Worm (Caenorhabditis elegans) whole organism, L4 larva: ENCODE measurements around the gene meg-4.
"Not testable (repeated sequence)": the region's sequence is repeated elsewhere in the genome, so short reads cannot be mapped to it uniquely, and the experiment has no call there.

ENCODE experiments used
- F37D6.2 ChIP-seq: sonication (generic microtip); optimal IDR thresholded peaks from 2 replicates; lab custom pipeline; 2016; ENCODE audit warnings: mild to moderate bottlenecking, missing genetic modification characterization, missing compliant biosample characterization
- F44E2.7 ChIP-seq: fragments of 200-800 bp; sonication (Bioruptor generic); IDR thresholded peaks from 2 replicates; pipeline ENCODE4 v2.1.2; 2022; ENCODE audit warnings: missing genetic modification characterization, missing compliant biosample characterization
- F49E8.2 ChIP-seq: sonication (generic microtip); optimal IDR thresholded peaks from 2 replicates; lab custom pipeline; 2016; ENCODE audit warnings: missing compliant biosample characterization, mild to moderate bottlenecking, missing genetic modification characterization, borderline replicate concordance
- T20F7.1 ChIP-seq: fragments of 200-800 bp; sonication (Bioruptor generic); optimal IDR thresholded peaks from 2 replicates; lab custom pipeline; 2018; ENCODE audit warnings: mild to moderate bottlenecking, missing genetic modification characterization, missing compliant biosample characterization
- Y48G9A.11 ChIP-seq: fragments of 200-800 bp; sonication (Bioruptor generic); IDR thresholded peaks from 2 replicates; pipeline ENCODE4 v1.3.6; 2022; ENCODE audit warnings: missing genetic modification reagents, missing genetic modification characterization, missing compliant biosample characterization
- Y75B8A.6 ChIP-seq: fragments of 200-800 bp; sonication (Bioruptor generic); IDR thresholded peaks from 2 replicates; pipeline ENCODE4 v1.3.6; 2022; ENCODE audit warnings: missing genetic modification reagents, missing genetic modification characterization, missing compliant biosample characterization
- ZK337.2 ChIP-seq: fragments of 200-800 bp; sonication (Bioruptor generic); IDR thresholded peaks from 2 replicates; pipeline ENCODE4 v1.3.6; 2022; ENCODE audit warnings: missing genetic modification reagents, missing genetic modification characterization, missing compliant biosample characterization
- aha-1 ChIP-seq: fragments of 150-350 bp; peaks from one replicate; lab custom pipeline; 2014; ENCODE audit warnings: missing biosample characterization, missing genetic modification characterization
- attf-4 ChIP-seq: sonication (generic microtip); optimal IDR thresholded peaks from 3 replicates; lab custom pipeline; 2017; ENCODE audit warnings: missing biosample characterization, missing genetic modification characterization
- ceh-32 ChIP-seq: sonication (generic microtip); optimal IDR thresholded peaks from 2 replicates; lab custom pipeline; 2016; ENCODE audit warnings: mild to moderate bottlenecking, missing genetic modification characterization, missing compliant biosample characterization; ENCODE audit not compliant: poor library complexity
- daf-19 ChIP-seq: fragments of 200-800 bp; sonication (Bioruptor generic); conservative IDR thresholded peaks from 2 replicates; pipeline ENCODE4 v1.3.6; 2022; ENCODE audit warnings: missing genetic modification characterization, missing compliant biosample characterization
- egl-43 ChIP-seq: fragments of 200-800 bp; sonication (Bioruptor generic); IDR thresholded peaks from 2 replicates; pipeline ENCODE4 v1.3.6; 2022; ENCODE audit warnings: missing genetic modification reagents, missing genetic modification characterization, missing compliant biosample characterization
- hif-1 ChIP-seq, 2 experiments: sonication (generic microtip); optimal IDR thresholded peaks; 2 replicates each; lab custom pipeline; 2016 to 2017; ENCODE audit warnings: missing compliant biosample characterization in 2 of 2, missing genetic modification characterization in 2 of 2, missing genetic modification reagents in 2 of 2, missing genotype in 2 of 2, mild to moderate bottlenecking in 1 of 2
- lin-38 ChIP-seq: fragments of 200-800 bp; sonication (Bioruptor generic); IDR thresholded peaks from 2 replicates; pipeline ENCODE4 v1.3.6; 2022; ENCODE audit warnings: missing genetic modification reagents, missing genetic modification characterization, missing compliant biosample characterization
- lsy-2 ChIP-seq, 2 experiments: fragments of 150-350 bp in 1 of 2; sonication (generic microtip) in 1 of 2; optimal IDR thresholded peaks; 2 replicates each; lab custom pipeline; 2014 to 2017; ENCODE audit warnings: missing biosample characterization in 2 of 2, missing genetic modification characterization in 2 of 2
- mes-2 ChIP-seq: sonication (generic microtip); optimal IDR thresholded peaks from 2 replicates; lab custom pipeline; 2016; ENCODE audit warnings: missing genotype, mild to moderate bottlenecking, missing genetic modification characterization, missing compliant biosample characterization; ENCODE audit not compliant: poor library complexity, severe bottlenecking
- mxl-3 ChIP-seq: fragments of 200-800 bp; sonication (Bioruptor generic); optimal IDR thresholded peaks from 2 replicates; lab custom pipeline; 2018; ENCODE audit warnings: mild to moderate bottlenecking, missing genetic modification characterization, missing compliant biosample characterization
- nhr-11 ChIP-seq: fragments of 150-350 bp; optimal IDR thresholded peaks from 2 replicates; lab custom pipeline; 2014; ENCODE audit warnings: missing biosample characterization, missing genetic modification characterization
- nhr-237 ChIP-seq: sonication (generic microtip); optimal IDR thresholded peaks from 2 replicates; lab custom pipeline; 2017; ENCODE audit warnings: missing biosample characterization, missing genetic modification characterization
- nhr-25 ChIP-seq: sonication (generic microtip); optimal IDR thresholded peaks from 2 replicates; lab custom pipeline; 2017; ENCODE audit warnings: missing genetic modification characterization, mild to moderate bottlenecking, missing compliant biosample characterization, antibody characterized with exemption, moderate library complexity, borderline replicate concordance; ENCODE audit not compliant: insufficient read depth
- nhr-48 ChIP-seq: sonication (generic microtip); optimal IDR thresholded peaks from 2 replicates; lab custom pipeline; 2016; ENCODE audit warnings: mild to moderate bottlenecking, missing genetic modification characterization, missing compliant biosample characterization
- php-3 ChIP-seq: fragments of 200-800 bp; sonication (Bioruptor generic); IDR thresholded peaks from 2 replicates; pipeline ENCODE4 v1.3.6; 2022; ENCODE audit warnings: missing genetic modification reagents, missing genetic modification characterization, missing compliant biosample characterization
- set-16 ChIP-seq: fragments of 200-800 bp; sonication (Bioruptor generic); IDR thresholded peaks from 2 replicates; pipeline ENCODE4 v1.3.6; 2022; ENCODE audit warnings: missing genetic modification reagents, missing genetic modification characterization, missing compliant biosample characterization
- spr-1 ChIP-seq: sonication (generic microtip); optimal IDR thresholded peaks from 2 replicates; lab custom pipeline; 2016; ENCODE audit warnings: mild to moderate bottlenecking, missing genetic modification characterization, missing compliant biosample characterization
- tra-1 ChIP-seq: fragments of 200-800 bp; sonication (Bioruptor generic); IDR thresholded peaks from 2 replicates; pipeline ENCODE4 v1.3.6; 2022; ENCODE audit warnings: missing genetic modification reagents, missing genetic modification characterization, missing compliant biosample characterization
- ztf-7 ChIP-seq: fragments of 150-350 bp; optimal IDR thresholded peaks from 2 replicates; lab custom pipeline; 2014; ENCODE audit warnings: missing biosample characterization, missing genetic modification characterization

meg-4 gene

ce11 chrX:1678021-1678420 is 4.7 kb upstream of the meg-4 start, which contains the start of gene fbxa-170:
TSS of gene fbxa-170 (minus strand) at chrX:1678121.
- peak; percentile 16 for TF ChIP-seq aha-1
- no peak for TF ChIP-seq nhr-48 (tag; lab: Kevin White, UChicago)

- TF ChIP-seq tra-1 (GFP tag; lab: Robert Waterston, UW) (0 out of 2 replicates have a peak, but pooled peaks have one; percentile 8), set-16 (GFP tag; lab: Robert Waterston, UW) (peak; percentile 87)
- TF ChIP-seq, all 104 proteins: peak for 2; not testable (repeated sequence) for 102
Observed at ce11 chrX:1681482-1681881, 1.3 kb upstream of the meg-4 start.

ce11 chrX:1687079-1687478 is 4.3 kb downstream of the meg-4 start, which contains the start of gene C36C9.11:
TSS of gene C36C9.11 (plus strand) at chrX:1687379.
- not testable (repeated sequence) for TF ChIP-seq lsy-2 (tag; optimal IDR thresholded peaks at IDR 0.05; lab: Kevin White, UChicago); aha-1; hif-1 (tag; optimal IDR thresholded peaks at IDR 0.05; lab: Kevin White, UChicago)

- not testable (repeated sequence) for TF ChIP-seq Y75B8A.6 (GFP tag; lab: Robert Waterston, UW); nhr-237 (tag; lab: Kevin White, UChicago); php-3
Observed at ce11 chrX:1689996-1690395, 7.2 kb downstream of the meg-4 start, which contains the start of gene C36C9.12. TSS of gene C36C9.12 (minus strand) at chrX:1690096.

ce11 chrX:1690894-1691293 is 8.1 kb downstream of the meg-4 start, which contains the start of gene C36C9.6:
TSS of gene C36C9.6 (minus strand) at chrX:1690994.
- not testable (repeated sequence) for TF ChIP-seq daf-19 (GFP tag; lab: Robert Waterston, UW); attf-4 (tag; lab: Kevin White, UChicago); nhr-25 (tag; lab: Kevin White, UChicago)

- TF ChIP-seq T20F7.1 (GFP tag; lab: Kevin White, UChicago); lin-38 (GFP tag; lab: Robert Waterston, UW); aha-1: not testable (repeated sequence)
Observed at ce11 chrX:1696879-1697278, 14.1 kb downstream of the meg-4 start, which contains the start of gene C36C9.4. TSS of gene C36C9.4 (minus strand) at chrX:1696979.

ce11 chrX:1698476-1698875 is 15.7 kb downstream of the meg-4 start:
- TF ChIP-seq F37D6.2 (tag; lab: Kevin White, UChicago) (no peak), F49E8.2 (no peak), mxl-3 (no peak), nhr-25 (tag; lab: Kevin White, UChicago) (no peak), spr-1 (tag; lab: Kevin White, UChicago) (no peak), Y48G9A.11 (no peak), ceh-32 (no peak), nhr-11 (tag; lab: Kevin White, UChicago) (no peak), ZK337.2 (GFP tag; lab: Robert Waterston, UW) (no peak), ztf-7 (no peak), F44E2.7 (no peak)

- TF ChIP-seq egl-43 (GFP tag; lab: Robert Waterston, UW) (peak; percentile 64; the same call in 1 of the 2 replicates), aha-1 (peak; percentile 44), set-16 (GFP tag; lab: Robert Waterston, UW) (peak; percentile 92), mes-2 (tag; lab: Kevin White, UChicago) (no peak)
Observed at ce11 chrX:1703049-1703448, 20.3 kb downstream of the meg-4 start.
